Fruit fly (Drosophila melanogaster) whole organism, prepupa: Measurements from ENCODE around the gene Reg-2.
A peak's percentile ranks its signal among the peaks of the same experiment; 100 is the strongest.

ENCODE experiments used
- CG10631 ChIP-seq: fragments of 200-800 bp; sonication (Bioruptor generic); optimal IDR thresholded peaks from 2 replicates; lab custom pipeline; 2016; ENCODE audit warnings: missing biosample characterization, missing genetic modification characterization
- CG10669 ChIP-seq: fragments of 200-800 bp; sonication (Bioruptor generic); optimal IDR thresholded peaks from 3 replicates; lab custom pipeline; 2018; ENCODE audit warnings: missing biosample characterization, mild to moderate bottlenecking, missing genetic modification characterization, moderate library complexity
- CG11294 ChIP-seq: fragments of 200-800 bp; sonication (Bioruptor generic); IDR thresholded peaks from 2 replicates; pipeline ENCODE4 v1.3.6; 2022; ENCODE audit warnings: missing biosample characterization, missing genetic modification characterization
- CG11762 ChIP-seq: fragments of 200-800 bp; sonication (Bioruptor generic); optimal IDR thresholded peaks from 3 replicates; lab custom pipeline; 2016; ENCODE audit warnings: missing biosample characterization, missing genetic modification characterization; ENCODE audit not compliant: insufficient read depth
- CG11902 ChIP-seq: fragments of 200-800 bp; sonication (Bioruptor generic); optimal IDR thresholded peaks from 3 replicates; lab custom pipeline; 2016; ENCODE audit warnings: missing biosample characterization, missing genetic modification characterization
- CG15336 ChIP-seq: fragments of 200-800 bp; sonication (Bioruptor generic); IDR thresholded peaks from 2 replicates; pipeline ENCODE4 v1.3.6; 2022; ENCODE audit warnings: missing biosample characterization, missing genetic modification characterization
- CG1621 ChIP-seq: fragments of 200-800 bp; sonication (Bioruptor generic); optimal IDR thresholded peaks from 3 replicates; lab custom pipeline; 2018; ENCODE audit warnings: missing biosample characterization, mild to moderate bottlenecking, missing genetic modification characterization
- CG16779 ChIP-seq: fragments of 200-800 bp; sonication (Bioruptor generic); optimal IDR thresholded peaks from 3 replicates; lab custom pipeline; 2017; ENCODE audit warnings: missing biosample characterization, mild to moderate bottlenecking, missing genetic modification characterization
- CG31627 ChIP-seq: fragments of 200-800 bp; sonication (Bioruptor generic); optimal IDR thresholded peaks from 3 replicates; lab custom pipeline; 2016; ENCODE audit warnings: missing biosample characterization, missing genetic modification characterization
- CG32006 ChIP-seq: fragments of 200-800 bp; sonication (Bioruptor generic); optimal IDR thresholded peaks from 3 replicates; lab custom pipeline; 2017; ENCODE audit warnings: missing biosample characterization, mild to moderate bottlenecking, missing genetic modification characterization
- CG3919 ChIP-seq: fragments of 200-800 bp; sonication (Bioruptor generic); optimal IDR thresholded peaks from 3 replicates; lab custom pipeline; 2016; ENCODE audit warnings: missing biosample characterization, missing genetic modification characterization
- CG4318 ChIP-seq: fragments of 200-800 bp; sonication (Bioruptor generic); optimal IDR thresholded peaks from 3 replicates; lab custom pipeline; 2017; ENCODE audit warnings: missing biosample characterization, mild to moderate bottlenecking, missing genetic modification characterization
- CG6276 ChIP-seq: fragments of 200-800 bp; sonication (Bioruptor generic); optimal IDR thresholded peaks from 2 replicates; lab custom pipeline; 2017; ENCODE audit warnings: missing biosample characterization, mild to moderate bottlenecking, missing genetic modification characterization
- CG6792 ChIP-seq: fragments of 200-800 bp; sonication (Bioruptor generic); optimal IDR thresholded peaks from 3 replicates; lab custom pipeline; 2016; ENCODE audit warnings: missing biosample characterization, missing genetic modification characterization
- CG6808 ChIP-seq: fragments of 200-800 bp; sonication (Bioruptor generic); optimal IDR thresholded peaks from 3 replicates; lab custom pipeline; 2017; ENCODE audit warnings: missing biosample characterization, missing genetic modification characterization, mild to moderate bottlenecking, moderate library complexity, missing genetic modification reagents
- CG6854 ChIP-seq: fragments of 200-800 bp; sonication (Bioruptor generic); optimal IDR thresholded peaks from 2 replicates; lab custom pipeline; 2017; ENCODE audit warnings: missing biosample characterization, mild to moderate bottlenecking, missing genetic modification characterization
- CG7368 ChIP-seq: fragments of 200-800 bp; sonication (Bioruptor generic); optimal IDR thresholded peaks from 3 replicates; lab custom pipeline; 2016; ENCODE audit warnings: missing biosample characterization, missing genetic modification characterization
- CG8119 ChIP-seq: fragments of 200-800 bp; sonication (Bioruptor generic); IDR thresholded peaks from 3 replicates; pipeline ENCODE4 v1.3.6; 2022; ENCODE audit warnings: missing biosample characterization, missing genetic modification characterization
- CG8632 ChIP-seq: fragments of 200-800 bp; sonication (Bioruptor generic); optimal IDR thresholded peaks from 3 replicates; lab custom pipeline; 2016; ENCODE audit warnings: missing biosample characterization, missing genetic modification characterization
- CG9139 ChIP-seq: fragments of 200-800 bp; sonication (Bioruptor generic); optimal IDR thresholded peaks from 3 replicates; lab custom pipeline; 2017; ENCODE audit warnings: missing biosample characterization, mild to moderate bottlenecking, missing genetic modification characterization
- Eip75B ChIP-seq: fragments of 200-800 bp; sonication (Bioruptor generic); optimal IDR thresholded peaks from 3 replicates; lab custom pipeline; 2016; ENCODE audit warnings: missing biosample characterization, missing genetic modification characterization
- Eip78C ChIP-seq: fragments of 200-800 bp; sonication (Bioruptor generic); peaks from one replicate; lab custom pipeline; 2016; ENCODE audit warnings: missing biosample characterization, missing genetic modification characterization
- Eip93F ChIP-seq: fragments of 200-800 bp; sonication (Bioruptor generic); optimal IDR thresholded peaks from 2 replicates; lab custom pipeline; 2016; ENCODE audit warnings: missing biosample characterization, mild to moderate bottlenecking, missing genetic modification characterization
- Ets96B ChIP-seq: fragments of 200-800 bp; optimal IDR thresholded peaks from 2 replicates; lab custom pipeline; 2019; ENCODE audit warnings: missing biosample characterization, mild to moderate bottlenecking, missing genetic modification characterization, moderate library complexity
- Gug ChIP-seq: fragments of 200-800 bp; sonication (Bioruptor generic); IDR thresholded peaks from 2 replicates; pipeline ENCODE4 v1.3.6; 2022; ENCODE audit warnings: missing biosample characterization, missing genetic modification characterization
- Hr38 ChIP-seq: sonication (Bioruptor generic); optimal IDR thresholded peaks from 2 replicates; lab custom pipeline; 2016; ENCODE audit warnings: missing biosample characterization, missing genetic modification characterization
- Hr39 ChIP-seq: fragments of 200-800 bp; sonication (Bioruptor generic); optimal IDR thresholded peaks from 2 replicates; lab custom pipeline; 2016; ENCODE audit warnings: missing biosample characterization, missing genetic modification characterization
- Hr4 ChIP-seq: fragments of 200-800 bp; sonication (Bioruptor generic); optimal IDR thresholded peaks from 3 replicates; lab custom pipeline; 2016; ENCODE audit warnings: missing biosample characterization, missing genetic modification characterization
- Met ChIP-seq: fragments of 200-800 bp; sonication (Bioruptor generic); optimal IDR thresholded peaks from 3 replicates; lab custom pipeline; 2016; ENCODE audit warnings: missing biosample characterization, missing genetic modification characterization
- OdsH ChIP-seq: fragments of 200-800 bp; sonication (Bioruptor generic); optimal IDR thresholded peaks from 3 replicates; lab custom pipeline; 2016; ENCODE audit warnings: missing biosample characterization, missing genetic modification characterization
- Smox ChIP-seq: fragments of 200-800 bp; sonication (Bioruptor generic); optimal IDR thresholded peaks from 3 replicates; lab custom pipeline; 2016; ENCODE audit warnings: missing biosample characterization, missing genetic modification characterization
- Sox102F ChIP-seq: fragments of 200-800 bp; sonication (Bioruptor generic); optimal IDR thresholded peaks from 2 replicates; lab custom pipeline; 2016; ENCODE audit warnings: missing biosample characterization, mild to moderate bottlenecking, missing genetic modification characterization
- Sox14 ChIP-seq: fragments of 200-800 bp; sonication (Bioruptor generic); optimal IDR thresholded peaks from 3 replicates; lab custom pipeline; 2016; ENCODE audit warnings: missing biosample characterization, missing genetic modification characterization
- Sox15 ChIP-seq: fragments of 200-800 bp; sonication (Bioruptor generic); optimal IDR thresholded peaks from 3 replicates; lab custom pipeline; 2016; ENCODE audit warnings: missing biosample characterization, missing genetic modification characterization
- achi ChIP-seq: fragments of 200-800 bp; sonication (Bioruptor generic); optimal IDR thresholded peaks from 3 replicates; lab custom pipeline; 2016; ENCODE audit warnings: missing biosample characterization, missing genetic modification characterization
- dsx ChIP-seq: fragments of 200-800 bp; optimal IDR thresholded peaks from 3 replicates; lab custom pipeline; 2019; ENCODE audit warnings: missing biosample characterization, mild to moderate bottlenecking, missing genetic modification characterization, moderate library complexity; ENCODE audit not compliant: poor library complexity, severe bottlenecking
- esn ChIP-seq: fragments of 200-800 bp; sonication (Bioruptor generic); optimal IDR thresholded peaks from 2 replicates; lab custom pipeline; 2016; ENCODE audit warnings: missing biosample characterization, mild to moderate bottlenecking, missing genetic modification characterization, moderate library complexity
- fkh ChIP-seq: fragments of 200-800 bp; sonication (Bioruptor generic); optimal IDR thresholded peaks from 3 replicates; lab custom pipeline; 2017; ENCODE audit warnings: missing biosample characterization, mild to moderate bottlenecking, missing genetic modification characterization, moderate library complexity
- pdm3 ChIP-seq: fragments of 200-800 bp; sonication (Bioruptor generic); optimal IDR thresholded peaks from 3 replicates; lab custom pipeline; 2016; ENCODE audit warnings: missing biosample characterization, missing genetic modification characterization
- salr ChIP-seq, 2 experiments: fragments of 200-800 bp; sonication (Bioruptor generic); optimal IDR thresholded peaks; 3 replicates each; lab custom pipeline; 2016 to 2018; ENCODE audit warnings: missing biosample characterization in 2 of 2, missing genetic modification characterization in 2 of 2, mild to moderate bottlenecking in 1 of 2
- spab ChIP-seq: fragments of 200-800 bp; sonication (Bioruptor generic); optimal IDR thresholded peaks from 2 replicates; lab custom pipeline; 2017; ENCODE audit warnings: missing biosample characterization, mild to moderate bottlenecking, missing genetic modification characterization, missing genetic modification reagents
- svp ChIP-seq: fragments of 200-800 bp; sonication (Bioruptor generic); peaks from one replicate; lab custom pipeline; 2016; ENCODE audit warnings: missing biosample characterization, missing genetic modification characterization
- topi ChIP-seq: fragments of 200-800 bp; sonication (Bioruptor generic); optimal IDR thresholded peaks from 3 replicates; lab custom pipeline; 2016; ENCODE audit warnings: missing biosample characterization, missing genetic modification characterization
- vri ChIP-seq: fragments of 200-800 bp; sonication (Bioruptor generic); optimal IDR thresholded peaks from 3 replicates; lab custom pipeline; 2016; ENCODE audit warnings: missing biosample characterization, mild to moderate bottlenecking, missing genetic modification characterization

The Reg-2 gene

DNA sequence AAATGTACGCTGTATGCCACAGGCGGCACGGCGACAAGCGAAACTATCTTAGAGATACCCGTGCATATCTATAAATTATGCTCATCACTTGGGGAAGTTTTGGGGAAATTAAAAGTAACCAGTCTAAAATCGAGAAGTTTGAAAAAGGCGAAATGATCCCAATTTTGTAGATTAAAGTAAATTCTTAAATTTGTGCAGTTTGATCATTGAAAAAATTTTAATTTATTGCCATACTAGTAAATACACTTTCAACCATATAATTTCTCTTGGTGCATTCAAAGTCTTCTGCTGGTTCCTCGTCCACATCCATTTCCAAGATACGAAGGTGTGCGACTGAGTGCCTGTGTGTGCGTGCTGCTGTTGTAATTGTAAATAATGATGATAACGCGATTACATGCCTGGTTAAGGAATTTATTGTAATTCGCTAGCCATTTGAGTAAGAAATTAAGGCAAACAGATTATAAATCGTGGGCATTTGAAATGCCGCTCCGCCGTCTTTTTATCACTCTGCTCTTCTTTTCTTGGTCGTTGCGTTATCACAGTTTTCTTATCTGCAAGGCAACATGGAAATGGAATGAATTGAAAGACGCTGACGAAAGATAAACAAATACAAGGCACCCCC, 9.2 kb upstream of the Reg-2 start (continued):
- TF ChIP-seq CG4318 (GFP tag; lab: Kevin White, UChicago) (peak; percentile 73), svp (peak; percentile 51), Gug (GFP tag; lab: Robert Waterston, UW) (peak; percentile 70), fkh (peak; percentile 31), CG31627 (GFP tag; lab: Kevin White, UChicago) (peak; percentile 22), CG8632 (GFP tag; lab: Kevin White, UChicago) (peak; percentile 54), vri (GFP tag; lab: Kevin White, UChicago) (no peak), OdsH (peak; percentile 75), CG11762 (GFP tag; lab: Kevin White, UChicago) (peak; percentile 64), esn (GFP tag; lab: Kevin White, UChicago) (peak; percentile 57), CG1621 (tag; lab: Kevin White, UChicago) (peak; percentile 39), Hr4 (GFP tag; lab: Kevin White, UChicago) (peak; percentile 78), Met (GFP tag; lab: Kevin White, UChicago) (peak; percentile 54), CG6808 (peak; percentile 47), CG6792 (GFP tag; lab: Kevin White, UChicago) (peak; percentile 52), Hr38 (no peak), Sox15 (no peak), CG8119 (peak; percentile 87)

DNA sequence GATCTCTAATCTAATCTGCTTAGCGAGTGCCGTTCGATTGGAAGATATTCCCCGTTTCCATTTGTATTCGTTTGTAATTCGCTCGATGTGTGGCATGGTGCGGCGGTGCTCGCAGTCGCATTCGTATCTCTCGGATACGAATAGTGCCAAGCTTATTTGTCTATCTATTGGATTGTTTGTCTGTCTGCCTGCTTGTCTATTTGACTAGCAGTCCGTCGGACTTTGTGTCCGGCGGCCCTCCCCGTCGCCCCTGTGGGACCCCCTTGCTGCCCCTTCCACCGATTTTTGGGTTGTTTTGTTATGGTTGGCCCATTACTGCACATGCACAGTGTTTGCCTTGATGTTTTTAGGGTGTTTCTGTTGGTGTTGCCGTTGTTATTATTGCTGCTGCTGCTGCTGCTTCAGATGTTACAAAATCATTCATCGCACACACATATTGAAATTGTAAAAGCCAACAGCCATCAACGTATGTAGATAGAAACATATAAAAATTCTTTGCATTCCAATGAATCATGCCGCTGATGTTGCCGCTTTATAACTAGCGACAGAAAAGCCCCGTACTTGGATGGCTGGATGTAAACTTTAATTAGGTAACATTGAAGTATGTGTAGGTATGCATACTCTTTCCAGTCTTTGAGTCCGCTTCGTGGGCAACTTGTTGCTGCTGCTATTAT, 8.5 kb upstream of the Reg-2 start:
- TF ChIP-seq vri (GFP tag; lab: Kevin White, UChicago) (no peak), CG8119 (0 out of 3 replicates have a peak, but pooled peaks have one; percentile 17), fkh (peak; percentile 94)

DNA sequence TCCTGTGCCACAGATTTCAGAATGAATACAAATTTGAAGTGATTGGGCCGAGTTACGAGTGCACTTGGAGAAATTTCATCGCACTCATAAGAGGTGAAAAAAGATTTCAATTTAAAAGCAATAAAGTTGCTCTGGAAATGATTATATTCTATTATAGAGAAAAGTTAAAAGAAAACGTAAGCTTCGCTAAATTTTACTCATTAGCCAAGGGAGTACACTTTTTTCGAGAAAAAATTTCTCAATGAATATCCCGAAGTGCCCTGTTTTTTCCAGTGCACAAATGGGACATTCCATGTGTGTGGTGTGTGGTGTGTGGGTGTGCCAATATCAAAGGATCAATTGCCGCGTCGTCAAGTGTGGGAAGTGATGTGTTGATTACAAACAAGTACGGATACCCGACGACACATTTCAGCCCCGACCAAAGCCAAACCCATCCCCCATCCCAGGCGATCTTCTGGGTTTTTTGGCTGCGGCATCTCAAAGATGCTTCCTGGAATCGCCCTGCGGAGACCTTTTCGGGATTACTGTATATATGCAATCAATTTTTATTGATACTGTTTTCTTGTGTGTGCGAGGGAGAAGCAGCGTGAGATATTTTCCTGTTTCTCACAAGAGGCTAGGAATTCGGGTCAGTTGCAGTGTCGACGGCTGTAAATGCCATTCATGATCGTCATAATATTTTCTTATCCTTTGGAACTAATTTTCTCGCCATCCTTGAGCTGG, 7.4 kb upstream of the Reg-2 start:
- TF ChIP-seq Eip93F (GFP tag; lab: Kevin White, UChicago) (no peak), spab (GFP tag; lab: Kevin White, UChicago) (no peak), achi (GFP tag; lab: Kevin White, UChicago) (peak; percentile 16), CG11902 (GFP tag; lab: Kevin White, UChicago) (no peak), salr (GFP tag; optimal IDR thresholded peaks at IDR 0.05; lab: Kevin White, UChicago) (no peak), CG10669 (GFP tag; lab: Kevin White, UChicago) (no peak), Sox14 (GFP tag; lab: Kevin White, UChicago) (peak; percentile 32), CG15336 (GFP tag; lab: Robert Waterston, UW) (no peak), Met (GFP tag; lab: Kevin White, UChicago) (peak; percentile 48), topi (GFP tag; lab: Kevin White, UChicago) (peak; percentile 39), esn (GFP tag; lab: Kevin White, UChicago) (peak; percentile 41), CG9139 (GFP tag; lab: Kevin White, UChicago) (no peak), Eip75B (peak; percentile 3), Hr39 (GFP tag; lab: Kevin White, UChicago) (peak; percentile 23), CG4318 (GFP tag; lab: Kevin White, UChicago) (no peak), CG31627 (GFP tag; lab: Kevin White, UChicago) (peak; percentile 30), Eip78C (GFP tag; lab: Kevin White, UChicago) (peak; percentile 82), Ets96B (tag; lab: Kevin White, UChicago) (no peak), CG3919 (peak; percentile 21), CG11294 (no peak), CG6808 (no peak), CG32006 (GFP tag; lab: Kevin White, UChicago) (peak; percentile 40), pdm3 (peak; percentile 7), Hr38 (no peak), CG8632 (GFP tag; lab: Kevin White, UChicago) (no peak), CG16779 (tag; lab: Kevin White, UChicago) (no peak), CG10631 (GFP tag; lab: Kevin White, UChicago) (peak; percentile 15), Sox102F (GFP tag; lab: Kevin White, UChicago) (no peak), dsx (GFP tag; lab: Kevin White, UChicago) (no peak), Smox (peak; percentile 20), fkh (no peak), CG6276 (GFP tag; lab: Kevin White, UChicago) (no peak), CG6854 (GFP tag; lab: Kevin White, UChicago) (no peak), CG7368 (GFP tag; lab: Kevin White, UChicago) (no peak), svp (peak; percentile 66)
